Worm (Caenorhabditis elegans): ENCODE results near the gene srh-61.

Gene srh-61

DNA sequence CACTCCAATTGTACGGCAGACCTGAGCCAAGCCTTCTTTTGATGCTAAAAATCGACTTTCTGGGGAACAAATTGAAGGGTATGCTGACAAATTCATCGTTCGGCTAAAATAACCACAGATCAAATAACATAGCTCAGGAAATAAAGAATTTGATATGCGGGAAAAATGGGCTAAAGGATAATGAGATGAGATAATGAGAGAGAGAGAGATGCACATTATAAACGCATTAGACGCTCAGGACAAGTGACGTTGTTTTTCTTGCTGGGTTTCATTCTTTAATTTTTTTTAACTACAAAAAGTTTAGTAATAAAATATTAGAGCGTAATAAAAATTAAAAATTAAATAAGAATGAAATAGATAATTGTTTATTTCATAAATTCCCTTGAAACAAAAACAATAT is 1.6 kb downstream of the srh-61 start, which contains the start of gene srh-69:
srh-69 (minus strand) TSS at position 101 of the 400 bp plus-strand sequence.
- TF ChIP-seq R02D3.7 (tag; optimal IDR thresholded peaks at IDR 0.05) (no peak), eor-1 (tag; optimal IDR thresholded peaks at IDR 0.05) (no peak), nhr-28 (tag; optimal IDR thresholded peaks at IDR 0.05) (no peak), lin-15B (tag; optimal IDR thresholded peaks at IDR 0.05) (no peak), mdl-1 (tag; optimal IDR thresholded peaks at IDR 0.05) (no peak), unc-39 (tag; optimal IDR thresholded peaks at IDR 0.05) (no peak), fkh-2 (tag; optimal IDR thresholded peaks at IDR 0.05) (no peak), fkh-10 (GFP tag; optimal IDR thresholded peaks at IDR 0.05) (no peak), hmg-11 (tag; optimal IDR thresholded peaks at IDR 0.05) (no peak), nhr-237 (tag; optimal IDR thresholded peaks at IDR 0.05) (no peak), elt-2 (tag; optimal IDR thresholded peaks at IDR 0.05) (no peak), nhr-23 (tag; optimal IDR thresholded peaks at IDR 0.05) (no peak), tbx-2 (tag; optimal IDR thresholded peaks at IDR 0.05) (no peak), jun-1 (tag; optimal IDR thresholded peaks at IDR 0.05) (no peak), nfya-1 (tag; optimal IDR thresholded peaks at IDR 0.05; ENCODE audit: insufficient read depth) (no peak), ztf-11 (tag; optimal IDR thresholded peaks at IDR 0.05) (no peak), daf-12 (tag; optimal IDR thresholded peaks at IDR 0.05) (no peak), nhr-12 (tag; optimal IDR thresholded peaks at IDR 0.05) (no peak), sea-2 (GFP tag; optimal IDR thresholded peaks at IDR 0.05) (no peak)

DNA sequence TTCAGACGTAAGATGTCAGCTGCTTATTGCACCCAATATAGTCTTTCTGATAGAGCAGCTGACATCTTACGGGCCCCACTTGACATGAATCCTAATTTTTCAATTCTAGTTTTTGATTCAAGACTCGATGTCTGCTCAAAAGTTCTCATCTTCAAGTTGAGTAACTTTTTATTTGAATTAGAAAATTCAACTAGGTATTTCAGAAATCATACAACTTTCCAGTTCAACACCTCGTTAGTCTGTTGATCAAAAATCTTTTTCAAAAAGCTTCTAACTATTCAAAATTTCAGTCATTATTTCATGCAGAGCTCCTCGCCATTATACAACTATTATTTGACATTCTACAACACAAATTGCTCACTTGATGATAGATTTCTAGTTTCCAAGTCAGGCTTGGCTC is 4.3 kb downstream of the srh-61 start, which contains the start of gene srh-73:
srh-73 (plus strand) TSS at position 301 of the 400 bp plus-strand sequence.
- TF ChIP-seq mdl-1 (tag; optimal IDR thresholded peaks at IDR 0.05) (no peak), fos-1 (tag; optimal IDR thresholded peaks at IDR 0.05) (no peak), egl-27 (tag; optimal IDR thresholded peaks at IDR 0.05) (no peak), unc-62 (GFP tag; optimal IDR thresholded peaks at IDR 0.05) (no peak), nhr-23 (tag; optimal IDR thresholded peaks at IDR 0.05) (no peak), nhr-43 (tag; optimal IDR thresholded peaks at IDR 0.05; ENCODE audit: poor library complexity, severe bottlenecking) (no peak), ztf-11 (tag; optimal IDR thresholded peaks at IDR 0.05) (no peak), daf-12 (tag; optimal IDR thresholded peaks at IDR 0.05) (no peak), nhr-77 (tag; optimal IDR thresholded peaks at IDR 0.05) (no peak), fkh-2 (tag; optimal IDR thresholded peaks at IDR 0.05) (no peak), nhr-25 (tag; optimal IDR thresholded peaks at IDR 0.05) (no peak), ZK546.5 (tag; optimal IDR thresholded peaks at IDR 0.05) (no peak), ceh-9 (tag; optimal IDR thresholded peaks at IDR 0.05) (no peak), zag-1 (tag; optimal IDR thresholded peaks at IDR 0.05) (no peak)

DNA sequence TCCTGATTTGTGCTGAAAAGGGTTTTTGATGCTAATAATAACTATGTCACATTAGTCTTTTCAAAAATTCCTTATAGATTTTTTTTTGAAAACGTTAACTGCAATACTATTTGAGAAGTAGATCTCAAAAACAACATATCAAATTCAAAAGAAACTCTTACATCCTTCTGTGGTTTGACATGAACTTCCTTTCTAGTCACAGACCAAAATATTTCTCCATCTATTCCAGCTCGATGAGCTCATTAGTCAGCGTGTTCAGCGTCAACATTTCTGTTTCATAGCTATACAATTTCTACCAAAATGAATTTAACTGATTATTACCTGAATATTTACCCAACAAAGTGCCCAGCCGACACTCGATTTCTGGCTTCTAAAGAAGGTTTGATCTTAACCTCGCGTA is 7.6 kb downstream of the srh-61 start, which contains the start of gene srh-67:
srh-67 (plus strand) TSS at position 301 of the 400 bp plus-strand sequence.
- TF ChIP-seq zag-1 (tag; optimal IDR thresholded peaks at IDR 0.05), result no peak
- no peak for TF ChIP-seq ama-1 (optimal IDR thresholded peaks at IDR 0.05)
- TF ChIP-seq eor-1 (tag; optimal IDR thresholded peaks at IDR 0.05), result no peak
- no peak for TF ChIP-seq lsy-12 (tag; optimal IDR thresholded peaks at IDR 0.05)
- no peak for TF ChIP-seq ceh-16 (tag; optimal IDR thresholded peaks at IDR 0.05)
- TF ChIP-seq snpc-4 (tag; optimal IDR thresholded peaks at IDR 0.05), result no peak
- TF ChIP-seq tbx-2 (tag; optimal IDR thresholded peaks at IDR 0.05), result no peak
- no peak for TF ChIP-seq ztf-11 (tag; optimal IDR thresholded peaks at IDR 0.05)
- TF ChIP-seq elt-1 (tag; optimal IDR thresholded peaks at IDR 0.05), result no peak
- TF ChIP-seq ceh-9 (tag; optimal IDR thresholded peaks at IDR 0.05), result no peak
- TF ChIP-seq nhr-28 (tag; optimal IDR thresholded peaks at IDR 0.05), result no peak
- TF ChIP-seq nfya-1 (tag; optimal IDR thresholded peaks at IDR 0.05; ENCODE audit: insufficient read depth), result no peak
- no peak for TF ChIP-seq mml-1 (tag; optimal IDR thresholded peaks at IDR 0.05)
- no peak for TF ChIP-seq nhr-11 (tag; optimal IDR thresholded peaks at IDR 0.05)
- no peak for TF ChIP-seq nhr-237 (tag; optimal IDR thresholded peaks at IDR 0.05)
- TF ChIP-seq elt-2 (tag; optimal IDR thresholded peaks at IDR 0.05), result no peak
- TF ChIP-seq nhr-76 (tag; optimal IDR thresholded peaks at IDR 0.05), result no peak

DNA sequence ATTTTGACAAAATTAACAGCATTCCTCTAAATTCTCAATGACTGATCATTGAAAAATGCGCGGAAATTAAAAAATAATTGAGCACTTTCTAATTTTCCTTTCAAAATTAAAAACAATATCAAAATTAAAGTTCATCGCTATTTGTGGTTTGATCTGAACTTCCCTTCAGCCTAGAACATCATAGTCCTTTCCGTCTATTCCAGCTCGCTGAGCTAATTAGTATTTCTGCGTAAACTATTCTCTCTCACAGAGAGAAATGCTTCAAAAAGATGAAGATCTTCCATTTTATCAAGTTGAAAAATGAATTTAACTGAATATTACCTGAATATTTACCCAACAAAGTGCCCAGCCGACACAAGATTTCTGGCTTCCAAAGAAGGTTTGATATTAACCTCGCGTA is 9.2 kb downstream of the srh-61 start, which contains the start of gene srh-68:
srh-68 (plus strand) TSS at position 301 of the 400 bp plus-strand sequence.
- no peak for TF ChIP-seq egl-5 (tag; optimal IDR thresholded peaks at IDR 0.05)
- no peak for TF ChIP-seq tbx-2 (tag; optimal IDR thresholded peaks at IDR 0.05)
- no peak for TF ChIP-seq nhr-237 (tag; optimal IDR thresholded peaks at IDR 0.05)
- no peak for TF ChIP-seq nhr-25 (tag; optimal IDR thresholded peaks at IDR 0.05)
- TF ChIP-seq nhr-23 (tag; optimal IDR thresholded peaks at IDR 0.05), result no peak
- TF ChIP-seq mml-1 (tag; optimal IDR thresholded peaks at IDR 0.05), result no peak
- TF ChIP-seq lsy-12 (tag; optimal IDR thresholded peaks at IDR 0.05), result no peak
- no peak for TF ChIP-seq nhr-77 (tag; optimal IDR thresholded peaks at IDR 0.05)
- no peak for TF ChIP-seq fkh-2 (tag; optimal IDR thresholded peaks at IDR 0.05)
- no peak for TF ChIP-seq snpc-4 (tag; optimal IDR thresholded peaks at IDR 0.05)
- no peak for TF ChIP-seq elt-3 (tag; optimal IDR thresholded peaks at IDR 0.05)
- no peak for TF ChIP-seq elt-1 (tag; optimal IDR thresholded peaks at IDR 0.05)
- TF ChIP-seq mdl-1 (tag; optimal IDR thresholded peaks at IDR 0.05), result no peak
- no peak for TF ChIP-seq ceh-9 (tag; optimal IDR thresholded peaks at IDR 0.05)
- TF ChIP-seq ceh-16 (tag; optimal IDR thresholded peaks at IDR 0.05), result no peak
- TF ChIP-seq unc-62 (GFP tag; optimal IDR thresholded peaks at IDR 0.05), result no peak
- TF ChIP-seq ztf-11 (tag; optimal IDR thresholded peaks at IDR 0.05), result no peak
- TF ChIP-seq ama-1 (optimal IDR thresholded peaks at IDR 0.05), result no peak
- no peak for TF ChIP-seq nhr-11 (tag; optimal IDR thresholded peaks at IDR 0.05)
